Worm (Caenorhabditis elegans) whole organism, late embryonic: Measurements from ENCODE around the gene Y57A10C.1.

Experiments
- Y22D7AL.16 ChIP-seq: sonication (generic microtip); optimal IDR thresholded peaks from 2 replicates; lab custom pipeline; 2016; ENCODE audit warnings: missing genetic modification characterization, missing compliant biosample characterization
- ahr-1 ChIP-seq: sonication (generic microtip); optimal IDR thresholded peaks from 2 replicates; lab custom pipeline; 2016; ENCODE audit warnings: missing genetic modification characterization, missing compliant biosample characterization
- ceh-22 ChIP-seq: sonication (generic microtip); optimal IDR thresholded peaks from 2 replicates; lab custom pipeline; 2017; ENCODE audit warnings: missing biosample characterization, missing genetic modification characterization
- elt-2 ChIP-seq: sonication (generic microtip); optimal IDR thresholded peaks from 2 replicates; lab custom pipeline; 2016; ENCODE audit warnings: missing genetic modification reagents, missing genetic modification characterization, missing compliant biosample characterization
- fkh-10 ChIP-seq: fragments of 150-350 bp; optimal IDR thresholded peaks from 2 replicates; lab custom pipeline; 2014; ENCODE audit warnings: missing biosample characterization, missing genetic modification reagents, missing genetic modification characterization
- odd-2 ChIP-seq: sonication (generic microtip); optimal IDR thresholded peaks from 2 replicates; lab custom pipeline; 2017; ENCODE audit warnings: antibody characterized with exemption, mild to moderate bottlenecking, missing genetic modification characterization, missing compliant biosample characterization
- pag-3 ChIP-seq: sonication (generic microtip); optimal IDR thresholded peaks from 2 replicates; lab custom pipeline; 2016; ENCODE audit warnings: missing compliant biosample characterization, missing genetic modification characterization, borderline replicate concordance
- pha-2 ChIP-seq: sonication (generic microtip); optimal IDR thresholded peaks from 2 replicates; lab custom pipeline; 2017; ENCODE audit warnings: mild to moderate bottlenecking, missing genetic modification characterization, missing compliant biosample characterization
- pqm-1 ChIP-seq: sonication (generic microtip); optimal IDR thresholded peaks from 2 replicates; lab custom pipeline; 2016; ENCODE audit warnings: missing genetic modification characterization, missing compliant biosample characterization
- sdc-2 ChIP-seq: sonication (generic microtip); optimal IDR thresholded peaks from 2 replicates; lab custom pipeline; 2016; ENCODE audit warnings: missing genotype, missing genetic modification characterization, missing compliant biosample characterization
- tbx-2 ChIP-seq: sonication (generic microtip); optimal IDR thresholded peaks from 2 replicates; lab custom pipeline; 2016; ENCODE audit warnings: missing genetic modification characterization, missing compliant biosample characterization

- TF ChIP-seq ceh-22 (tag; lab: Kevin White, UChicago) (no peak), pag-3 (tag; lab: Kevin White, UChicago) (no peak), elt-2 (no peak), pqm-1 (tag; lab: Kevin White, UChicago) (no peak), ahr-1 (tag; lab: Kevin White, UChicago) (no peak), pha-2 (tag; lab: Kevin White, UChicago) (no peak), sdc-2 (tag; lab: Kevin White, UChicago) (no peak), fkh-10 (no peak), Y22D7AL.16 (tag; lab: Kevin White, UChicago) (no peak), tbx-2 (tag; lab: Kevin White, UChicago) (no peak), odd-2 (tag; lab: Kevin White, UChicago) (no peak)
Measured at ce11 chrII:12438441-12438840, 26.1 kb upstream of the Y57A10C.1 start, which contains the start of gene Y57A10C.9.
